Fruit fly (Drosophila melanogaster) whole organism, wandering third instar larva: Measurements from ENCODE around the gene CG10591.

ENCODE experiments used
- Abd-B ChIP-seq: fragments of >200 bp; optimal IDR thresholded peaks from 2 replicates; lab custom pipeline; 2017; ENCODE audit warnings: missing biosample characterization, missing genetic modification characterization
- CG32264 ChIP-seq: fragments of 200-800 bp; sonication (Bioruptor generic); optimal IDR thresholded peaks from 2 replicates; lab custom pipeline; 2016; ENCODE audit warnings: missing biosample characterization, missing genetic modification characterization
- CG9705 ChIP-seq: fragments of 200-800 bp; sonication (Bioruptor generic); optimal IDR thresholded peaks from 2 replicates; lab custom pipeline; 2018; ENCODE audit warnings: missing biosample characterization, mild to moderate bottlenecking, missing genetic modification characterization
- CrebA ChIP-seq: fragments of 200-800 bp; sonication (Bioruptor generic); optimal IDR thresholded peaks from 2 replicates; lab custom pipeline; 2016; ENCODE audit warnings: missing biosample characterization, mild to moderate bottlenecking, missing genetic modification characterization, borderline replicate concordance
- Dfd ChIP-seq: fragments of >200 bp; optimal IDR thresholded peaks from 2 replicates; lab custom pipeline; 2017; ENCODE audit warnings: missing biosample characterization, missing genetic modification characterization
- Dif ChIP-seq: fragments of 200-275, 200-300 bp; sonication (Bioruptor generic); optimal IDR thresholded peaks from 2 replicates; lab custom pipeline; 2018; ENCODE audit warnings: missing biosample characterization, missing genetic modification characterization; ENCODE audit not compliant: partially characterized antibody
- GATAd ChIP-seq: sonication (Bioruptor generic); optimal IDR thresholded peaks from 2 replicates; lab custom pipeline; 2016; ENCODE audit warnings: missing biosample characterization, missing genetic modification characterization
- HLH106 ChIP-seq: fragments of 200-800 bp; optimal IDR thresholded peaks from 3 replicates; lab custom pipeline; 2019; ENCODE audit warnings: missing biosample characterization, mild to moderate bottlenecking, missing genetic modification characterization, moderate library complexity
- Hnf4 ChIP-seq: fragments of 200-800 bp; sonication (Bioruptor generic); optimal IDR thresholded peaks from 2 replicates; lab custom pipeline; 2016; ENCODE audit warnings: missing biosample characterization, mild to moderate bottlenecking, missing genetic modification characterization
- Hr78 ChIP-seq: fragments of >200 bp; optimal IDR thresholded peaks from 2 replicates; lab custom pipeline; 2017; ENCODE audit warnings: missing biosample characterization, missing genetic modification characterization
- Hr83 ChIP-seq: fragments of 200-300 bp; sonication (Bioruptor generic); optimal IDR thresholded peaks from 2 replicates; lab custom pipeline; 2016; ENCODE audit warnings: missing biosample characterization, mild to moderate bottlenecking, missing genetic modification characterization, moderate library complexity; ENCODE audit not compliant: poor library complexity, severe bottlenecking
- Jra ChIP-seq: sonication (Bioruptor generic); optimal IDR thresholded peaks from 2 replicates; lab custom pipeline; 2016; ENCODE audit warnings: missing biosample characterization, missing genetic modification characterization
- Mio ChIP-seq: sonication (Bioruptor generic); optimal IDR thresholded peaks from 2 replicates; lab custom pipeline; 2016; ENCODE audit warnings: missing biosample characterization, missing genetic modification characterization
- Myc ChIP-seq: fragments of >200 bp; optimal IDR thresholded peaks from 2 replicates; lab custom pipeline; 2017
- N ChIP-seq: fragments of >200 bp; optimal IDR thresholded peaks from 2 replicates; lab custom pipeline; 2018; ENCODE audit warnings: missing biosample characterization, missing external identifiers, missing genetic modification characterization
- OdsH ChIP-seq: fragments of 200-800 bp; sonication (Bioruptor generic); optimal IDR thresholded peaks from 2 replicates; lab custom pipeline; 2016; ENCODE audit warnings: missing biosample characterization, mild to moderate bottlenecking, missing genetic modification characterization
- Rel ChIP-seq, 2 experiments: fragments of 200-800 bp; sonication (Bioruptor generic) in 1 of 2; optimal IDR thresholded peaks; 2 replicates in 1 of 2; 3 replicates in 1 of 2; lab custom pipeline; 2016 to 2019; ENCODE audit warnings: mild to moderate bottlenecking in 2 of 2, missing biosample characterization in 2 of 2, missing genetic modification characterization in 2 of 2, moderate library complexity in 1 of 2
- Sp1 ChIP-seq: fragments of 200-800 bp; sonication (Bioruptor generic); optimal IDR thresholded peaks from 3 replicates; lab custom pipeline; 2019; ENCODE audit warnings: missing biosample characterization, mild to moderate bottlenecking, missing genetic modification characterization, moderate library complexity
- Vsx2 ChIP-seq: fragments of 200-300, 225-300 bp; sonication (Bioruptor generic); optimal IDR thresholded peaks from 2 replicates; lab custom pipeline; 2018; ENCODE audit warnings: missing biosample characterization, missing genetic modification characterization; ENCODE audit not compliant: partially characterized antibody
- br ChIP-seq: fragments of 200-800 bp; sonication (Bioruptor generic); optimal IDR thresholded peaks from 2 replicates; lab custom pipeline; 2016; ENCODE audit warnings: missing biosample characterization, missing genetic modification characterization
- brk ChIP-seq: fragments of 200-800 bp; sonication (Bioruptor generic); optimal IDR thresholded peaks from 2 replicates; lab custom pipeline; 2016; ENCODE audit warnings: missing biosample characterization, mild to moderate bottlenecking, missing genetic modification characterization
- dl ChIP-seq, 2 experiments: fragments of 175-275, 200-275 bp in 1 of 2; fragments of 200-275 bp in 1 of 2; sonication (Bioruptor generic); optimal IDR thresholded peaks; lab custom pipeline; 2018; ENCODE audit warnings: mild to moderate bottlenecking in 2 of 2, missing biosample characterization in 2 of 2, missing genetic modification characterization in 2 of 2, moderate library complexity in 2 of 2; ENCODE audit not compliant: partially characterized antibody in 2 of 2, insufficient read depth in 1 of 2
- dmrt93B ChIP-seq: fragments of 200-800 bp; sonication (Bioruptor generic); optimal IDR thresholded peaks from 2 replicates; lab custom pipeline; 2018; ENCODE audit warnings: missing biosample characterization, mild to moderate bottlenecking, missing genetic modification characterization
- dsf ChIP-seq: sonication (Bioruptor generic); optimal IDR thresholded peaks from 2 replicates; lab custom pipeline; 2016; ENCODE audit warnings: missing biosample characterization, missing genetic modification characterization, borderline replicate concordance
- ey ChIP-seq: fragments of 200-800 bp; sonication (Bioruptor generic); optimal IDR thresholded peaks from 2 replicates; lab custom pipeline; 2016; ENCODE audit warnings: missing biosample characterization, missing genetic modification characterization
- foxo ChIP-seq, 2 experiments: fragments of 200-800 bp; sonication (Bioruptor generic); optimal IDR thresholded peaks; 2 replicates in 1 of 2; 3 replicates in 1 of 2; lab custom pipeline; 2016 to 2017; ENCODE audit warnings: missing biosample characterization in 2 of 2, missing genetic modification characterization in 2 of 2
- fru ChIP-seq: fragments of 200-800 bp; sonication (Bioruptor generic); optimal IDR thresholded peaks from 3 replicates; lab custom pipeline; 2016; ENCODE audit warnings: missing biosample characterization, mild to moderate bottlenecking, missing genetic modification characterization
- h ChIP-seq: fragments of 200-800 bp; sonication (Bioruptor generic); optimal IDR thresholded peaks from 3 replicates; lab custom pipeline; 2016; ENCODE audit warnings: missing biosample characterization, mild to moderate bottlenecking, missing genetic modification characterization
- lola ChIP-seq: fragments of >200 bp; optimal IDR thresholded peaks from 2 replicates; lab custom pipeline; 2017; ENCODE audit warnings: missing biosample characterization, missing genetic modification characterization
- pan ChIP-seq: fragments of >200 bp; optimal IDR thresholded peaks from 2 replicates; lab custom pipeline; 2017
- psq ChIP-seq: fragments of 200-800 bp; sonication (Bioruptor generic); optimal IDR thresholded peaks from 3 replicates; lab custom pipeline; 2017; ENCODE audit warnings: missing biosample characterization, mild to moderate bottlenecking, missing genetic modification characterization, moderate library complexity
- rgr ChIP-seq: fragments of 200-800 bp; sonication (Bioruptor generic); optimal IDR thresholded peaks from 3 replicates; lab custom pipeline; 2016; ENCODE audit warnings: missing biosample characterization, mild to moderate bottlenecking, missing genetic modification characterization
- sage ChIP-seq: fragments of 200-800 bp; sonication (Bioruptor generic); optimal IDR thresholded peaks from 2 replicates; lab custom pipeline; 2016; ENCODE audit warnings: missing biosample characterization, mild to moderate bottlenecking, missing genetic modification characterization
- sv ChIP-seq: fragments of 200-800 bp; sonication (Bioruptor generic); optimal IDR thresholded peaks from 3 replicates; lab custom pipeline; 2016; ENCODE audit warnings: missing biosample characterization, missing genetic modification characterization
- tai ChIP-seq: sonication (Bioruptor generic); optimal IDR thresholded peaks from 2 replicates; lab custom pipeline; 2016; ENCODE audit warnings: missing biosample characterization, missing genetic modification characterization
- usp ChIP-seq: fragments of >200 bp; optimal IDR thresholded peaks from 2 replicates; lab custom pipeline; 2017; ENCODE audit warnings: missing biosample characterization, missing genetic modification characterization
- woc ChIP-seq: sonication (Bioruptor generic); optimal IDR thresholded peaks from 2 replicates; lab custom pipeline; 2016; ENCODE audit warnings: missing biosample characterization, mild to moderate bottlenecking, missing genetic modification characterization

CG10591 gene

dm6 chr3L:5631917-5632316 is 32.4 kb upstream of the CG10591 start:
- TF ChIP-seq Mio (GFP tag; lab: Kevin White, UChicago): no peak
- TF ChIP-seq lola (GFP tag; lab: Kevin White, UChicago): no peak
- no peak for TF ChIP-seq dsf (GFP tag; lab: Kevin White, UChicago)
- TF ChIP-seq woc (GFP tag; lab: Kevin White, UChicago): no peak
- no peak for TF ChIP-seq pan (lab: Kevin White, UChicago)
- TF ChIP-seq psq (GFP tag; lab: Kevin White, UChicago): no peak
- no peak for TF ChIP-seq rgr (GFP tag; lab: Kevin White, UChicago)
- TF ChIP-seq CrebA (GFP tag; lab: Kevin White, UChicago): no peak
- no peak for TF ChIP-seq OdsH (GFP tag; lab: Kevin White, UChicago)
- no peak for TF ChIP-seq sv (GFP tag; lab: Kevin White, UChicago)
- no peak for TF ChIP-seq Sp1 (GFP tag; lab: Kevin White, UChicago)
- TF ChIP-seq usp (GFP tag; lab: Kevin White, UChicago): no peak
- no peak for TF ChIP-seq Dfd
- TF ChIP-seq dmrt93B: no peak
- TF ChIP-seq Abd-B (GFP tag; lab: Kevin White, UChicago): no peak
- TF ChIP-seq tai (GFP tag; lab: Kevin White, UChicago): no peak
- no peak for TF ChIP-seq Vsx2

- no peak for TF ChIP-seq CG9705
- TF ChIP-seq N (GFP tag; lab: Kevin White, UChicago): no peak
- TF ChIP-seq rgr (GFP tag; lab: Kevin White, UChicago): no peak
- TF ChIP-seq h (GFP tag; lab: Kevin White, UChicago): no peak
- TF ChIP-seq Jra (GFP tag; lab: Kevin White, UChicago): no peak
- TF ChIP-seq OdsH (GFP tag; lab: Kevin White, UChicago): no peak
- peak; percentile 27 for TF ChIP-seq psq (GFP tag; lab: Kevin White, UChicago)
- TF ChIP-seq usp (GFP tag; lab: Kevin White, UChicago): no peak
- no peak for TF ChIP-seq Rel (GFP tag; optimal IDR thresholded peaks at IDR 0.05; lab: Kevin White, UChicago)
- TF ChIP-seq Rel (tag; optimal IDR thresholded peaks at IDR 0.05; lab: Kevin White, UChicago): no peak
- TF ChIP-seq sage (GFP tag; lab: Kevin White, UChicago): no peak
- TF ChIP-seq dl (GFP tag; optimal IDR thresholded peaks at IDR 0.05; lab: Kevin White, UChicago; ENCODE audit: insufficient read depth in 1 of 2, partially characterized antibody in 2 of 2): peak in 1 of 2 experiments; percentile 75
- TF ChIP-seq Hr78: no peak
- TF ChIP-seq Dif (GFP tag; lab: Kevin White, UChicago): peak; percentile 91
- peak; percentile 81 for TF ChIP-seq Vsx2
- no peak for TF ChIP-seq Hnf4 (GFP tag; lab: Kevin White, UChicago)
- TF ChIP-seq dsf (GFP tag; lab: Kevin White, UChicago): no peak
- TF ChIP-seq CG32264 (GFP tag; lab: Kevin White, UChicago): no peak
- no peak for TF ChIP-seq woc (GFP tag; lab: Kevin White, UChicago)
- peak; percentile 3 for TF ChIP-seq Hr83 (GFP tag; lab: Kevin White, UChicago)
- TF ChIP-seq GATAd (GFP tag; lab: Kevin White, UChicago): no peak
- no peak for TF ChIP-seq ey
- TF ChIP-seq, all 38 proteins: peak for 5
Observed at dm6 chr3L:5630608-5631080, 31.2 kb upstream of the CG10591 start, which contains the start of gene Blimp-1. Gene Blimp-1 (plus strand): TSS chr3L:5630983.

DNA sequence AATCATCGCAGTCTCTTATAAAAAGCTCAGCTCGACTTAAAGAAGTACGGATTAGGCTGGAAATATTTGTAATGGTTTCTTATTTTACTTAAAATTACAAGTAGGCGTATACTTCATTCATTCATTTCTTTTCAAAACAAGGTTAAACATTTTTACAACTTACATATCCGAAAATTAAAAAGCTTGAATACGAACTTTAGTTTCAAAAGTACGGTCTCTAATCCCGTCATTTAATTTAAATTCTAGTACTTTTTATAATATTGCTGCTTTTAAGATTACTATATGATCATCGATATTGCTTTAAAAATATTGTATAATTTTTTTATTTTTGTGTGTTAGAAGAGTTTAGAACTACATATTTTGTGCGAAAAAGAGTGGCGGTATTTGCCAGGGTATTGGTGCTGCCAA is 30.7 kb upstream of the CG10591 start:
- TF ChIP-seq pan (lab: Kevin White, UChicago) (no peak), N (GFP tag; lab: Kevin White, UChicago) (no peak), Abd-B (GFP tag; lab: Kevin White, UChicago) (no peak), br (GFP tag; lab: Kevin White, UChicago) (peak; percentile 35), HLH106 (tag; lab: Kevin White, UChicago) (peak; percentile 67), lola (GFP tag; lab: Kevin White, UChicago) (no peak), brk (GFP tag; lab: Kevin White, UChicago) (no peak), sage (GFP tag; lab: Kevin White, UChicago) (no peak), psq (GFP tag; lab: Kevin White, UChicago) (peak; percentile 51), Jra (GFP tag; lab: Kevin White, UChicago) (no peak), usp (GFP tag; lab: Kevin White, UChicago) (no peak), sv (GFP tag; lab: Kevin White, UChicago) (no peak), Rel (GFP tag; optimal IDR thresholded peaks at IDR 0.05; lab: Kevin White, UChicago) (no peak), Rel (tag; optimal IDR thresholded peaks at IDR 0.05; lab: Kevin White, UChicago) (no peak), Dif (GFP tag; lab: Kevin White, UChicago) (no peak), rgr (GFP tag; lab: Kevin White, UChicago) (peak; percentile 8), dl (GFP tag; optimal IDR thresholded peaks at IDR 0.05; lab: Kevin White, UChicago; ENCODE audit: insufficient read depth in 1 of 2, partially characterized antibody in 2 of 2) (no peak), dmrt93B (no peak), CG32264 (GFP tag; lab: Kevin White, UChicago) (no peak), Hr78 (no peak), tai (GFP tag; lab: Kevin White, UChicago) (no peak), ey (peak; percentile 35), Sp1 (GFP tag; lab: Kevin White, UChicago) (peak; percentile 55), GATAd (GFP tag; lab: Kevin White, UChicago) (no peak), Dfd (peak; percentile 13), CrebA (GFP tag; lab: Kevin White, UChicago) (no peak), Myc (lab: Kevin White, UChicago) (no peak), Hnf4 (GFP tag; lab: Kevin White, UChicago) (no peak), h (GFP tag; lab: Kevin White, UChicago) (peak; percentile 67), OdsH (GFP tag; lab: Kevin White, UChicago) (peak; percentile 4), Mio (GFP tag; lab: Kevin White, UChicago) (no peak), woc (GFP tag; lab: Kevin White, UChicago) (peak; percentile 53), foxo (GFP tag; optimal IDR thresholded peaks at IDR 0.05; lab: Kevin White, UChicago) (peak in 1 of 2 experiments; percentile 71), fru (peak; percentile 66), CG9705 (no peak), Vsx2 (no peak), dsf (GFP tag; lab: Kevin White, UChicago) (no peak), Hr83 (GFP tag; lab: Kevin White, UChicago) (no peak)
